Worm (Caenorhabditis elegans): ENCODE results near the gene mdt-4.

Gene mdt-4

ce11 chrII:4942397-4942796, 1.4 kb downstream of the mdt-4 start (continued):
- TF ChIP-seq F26F4.8 (GFP tag; conservative IDR thresholded peaks at IDR 0.05) (no peak; the same call in 1 of the 2 replicates), nhr-25 (tag; optimal IDR thresholded peaks at IDR 0.05; ENCODE audit: borderline replicate concordance, insufficient read depth) (peak; percentile 57)

DNA sequence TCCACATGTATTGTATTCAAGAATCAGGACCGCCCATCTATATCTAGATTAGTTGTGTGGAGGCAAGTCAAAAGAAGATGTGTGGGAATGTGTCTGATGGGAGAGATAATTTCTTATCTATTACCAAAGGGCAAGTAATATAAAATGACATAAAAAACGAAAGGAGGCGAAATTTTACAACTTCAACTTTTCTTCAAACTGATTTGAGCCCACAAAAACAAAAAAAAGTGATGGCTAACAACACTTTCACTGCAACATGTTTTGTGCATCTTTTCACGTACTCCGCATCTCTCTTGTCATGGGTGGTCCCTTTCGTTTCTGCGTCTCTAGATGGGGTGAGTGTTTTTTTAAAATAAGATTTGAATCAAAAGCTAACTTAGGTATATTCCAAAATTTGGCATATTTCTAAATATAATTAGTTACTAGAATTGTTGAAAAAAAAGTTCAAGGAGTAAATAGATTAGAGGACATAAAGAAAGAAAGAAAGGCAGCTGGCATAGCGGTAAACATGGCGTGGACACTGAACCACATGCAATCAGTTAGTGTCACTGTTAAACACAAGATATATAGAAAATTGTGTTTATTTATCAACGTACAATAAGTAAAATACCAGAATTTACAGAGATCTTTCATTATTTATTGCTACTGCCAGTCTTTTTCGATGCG, 2.1 kb downstream of the mdt-4 start, which contains the start of gene ZK546.19:
Gene ZK546.19 (plus strand): TSS at position 186 of the 666 bp plus-strand sequence.
- TF ChIP-seq hif-1 (tag; optimal IDR thresholded peaks at IDR 0.05) (peak; percentile 41 to 99), mes-2 (tag; optimal IDR thresholded peaks at IDR 0.05; ENCODE audit: poor library complexity, severe bottlenecking) (no peak), nhr-237 (tag; optimal IDR thresholded peaks at IDR 0.05) (no peak), ama-1 (optimal IDR thresholded peaks at IDR 0.05) (peak; percentile 27), ztf-7 (tag; optimal IDR thresholded peaks at IDR 0.05) (no peak), lsy-2 (tag; optimal IDR thresholded peaks at IDR 0.05) (peak in 1 of 2 experiments; percentile 38), hlh-30 (tag; optimal IDR thresholded peaks at IDR 0.05; ENCODE audit: insufficient read depth) (peak; percentile 1), nhr-102 (tag; optimal IDR thresholded peaks at IDR 0.05) (no peak), ztf-11 (tag; optimal IDR thresholded peaks at IDR 0.05) (no peak), aly-2 (tag; optimal IDR thresholded peaks at IDR 0.05) (no peak), aha-1 (tag) (peak; percentile 100), hlh-11 (tag; optimal IDR thresholded peaks at IDR 0.05) (peak; percentile 5), php-3 (GFP tag; IDR thresholded peaks at IDR 0.05) (peak; percentile 68), daf-16 (GFP tag; optimal IDR thresholded peaks at IDR 0.05) (peak in 1 of 2 experiments; percentile 39), daf-16 (tag; optimal IDR thresholded peaks at IDR 0.05) (peak; percentile 70), ceh-20 (GFP tag; IDR thresholded peaks at IDR 0.05) (0 out of 2 replicates have a peak, but pooled peaks have one; percentile 39), F44E2.7 (GFP tag; IDR thresholded peaks at IDR 0.05) (no peak), nhr-10 (tag; optimal IDR thresholded peaks at IDR 0.05) (peak; percentile 5), pqm-1 (tag; optimal IDR thresholded peaks at IDR 0.05) (peak; percentile 4), nhr-28 (tag; optimal IDR thresholded peaks at IDR 0.05) (peak; percentile 41), snpc-1.2 (GFP tag; IDR thresholded peaks at IDR 0.05) (no peak), dpl-1 (GFP tag; optimal IDR thresholded peaks at IDR 0.05) (peak; percentile 2), T20F7.1 (GFP tag; optimal IDR thresholded peaks at IDR 0.05) (peak; percentile 21)

ce11 chrII:4941050-4941449, 2.7 kb downstream of the mdt-4 start, which contains the start of gene cblc-1:
cblc-1 (minus strand) TSS chrII:4941150.
- TF ChIP-seq nhr-10 (tag; optimal IDR thresholded peaks at IDR 0.05): no peak
- no peak for TF ChIP-seq duxl-1 (tag; optimal IDR thresholded peaks at IDR 0.05; ENCODE audit: poor library complexity)
- no peak for TF ChIP-seq attf-4 (tag; optimal IDR thresholded peaks at IDR 0.05)
- TF ChIP-seq ceh-44 (GFP tag; IDR thresholded peaks at IDR 0.05): no peak
- no peak for TF ChIP-seq lim-7 (GFP tag; IDR thresholded peaks at IDR 0.05)
- no peak for TF ChIP-seq saeg-2 (GFP tag; IDR thresholded peaks at IDR 0.05)
- TF ChIP-seq nhr-28 (tag; optimal IDR thresholded peaks at IDR 0.05): no peak
- no peak for TF ChIP-seq T26A8.4 (GFP tag; IDR thresholded peaks at IDR 0.05)
- TF ChIP-seq php-3 (GFP tag; IDR thresholded peaks at IDR 0.05): no peak
- TF ChIP-seq mxl-3 (GFP tag; optimal IDR thresholded peaks at IDR 0.05): no peak
- no peak for TF ChIP-seq nhr-6 (tag; optimal IDR thresholded peaks at IDR 0.05)
- TF ChIP-seq ces-1 (GFP tag; optimal IDR thresholded peaks at IDR 0.05): no peak
- TF ChIP-seq gei-8 (GFP tag; optimal IDR thresholded peaks at IDR 0.05): no peak

ce11 chrII:4937743-4938142, 6.0 kb downstream of the mdt-4 start, which contains the start of gene ZK546.4:
ZK546.4 (plus strand) TSS chrII:4938043.
- no peak for TF ChIP-seq fos-1 (tag; optimal IDR thresholded peaks at IDR 0.05)
- TF ChIP-seq jun-1 (tag; optimal IDR thresholded peaks at IDR 0.05): no peak
- no peak for TF ChIP-seq dmd-6 (GFP tag; IDR thresholded peaks at IDR 0.05)
- no peak for TF ChIP-seq nhr-6 (tag; optimal IDR thresholded peaks at IDR 0.05)
- TF ChIP-seq F44E2.7 (GFP tag; IDR thresholded peaks at IDR 0.05): no peak
- TF ChIP-seq php-3 (GFP tag; IDR thresholded peaks at IDR 0.05): no peak
- TF ChIP-seq zag-1 (tag; optimal IDR thresholded peaks at IDR 0.05): no peak
- TF ChIP-seq nhr-77 (tag; optimal IDR thresholded peaks at IDR 0.05): no peak
- TF ChIP-seq ceh-44 (GFP tag; IDR thresholded peaks at IDR 0.05): no peak
- no peak for TF ChIP-seq cey-2 (tag; optimal IDR thresholded peaks at IDR 0.05; ENCODE audit: borderline replicate concordance, insufficient read depth)
- TF ChIP-seq T20F7.1 (GFP tag; optimal IDR thresholded peaks at IDR 0.05): no peak
- TF ChIP-seq mdt-29 (GFP tag; IDR thresholded peaks at IDR 0.05): no peak
- TF ChIP-seq dmd-9 (GFP tag; IDR thresholded peaks at IDR 0.05): no peak
- TF ChIP-seq mxl-3 (GFP tag; optimal IDR thresholded peaks at IDR 0.05): no peak
- no peak for TF ChIP-seq unc-130 (GFP tag; optimal IDR thresholded peaks at IDR 0.05)
- no peak for TF ChIP-seq nhr-111 (GFP tag; optimal IDR thresholded peaks at IDR 0.05)
- TF ChIP-seq duxl-1 (tag; optimal IDR thresholded peaks at IDR 0.05; ENCODE audit: poor library complexity): no peak
- TF ChIP-seq snpc-4 (tag; optimal IDR thresholded peaks at IDR 0.05): no peak
